In the genomic region with DNA sequence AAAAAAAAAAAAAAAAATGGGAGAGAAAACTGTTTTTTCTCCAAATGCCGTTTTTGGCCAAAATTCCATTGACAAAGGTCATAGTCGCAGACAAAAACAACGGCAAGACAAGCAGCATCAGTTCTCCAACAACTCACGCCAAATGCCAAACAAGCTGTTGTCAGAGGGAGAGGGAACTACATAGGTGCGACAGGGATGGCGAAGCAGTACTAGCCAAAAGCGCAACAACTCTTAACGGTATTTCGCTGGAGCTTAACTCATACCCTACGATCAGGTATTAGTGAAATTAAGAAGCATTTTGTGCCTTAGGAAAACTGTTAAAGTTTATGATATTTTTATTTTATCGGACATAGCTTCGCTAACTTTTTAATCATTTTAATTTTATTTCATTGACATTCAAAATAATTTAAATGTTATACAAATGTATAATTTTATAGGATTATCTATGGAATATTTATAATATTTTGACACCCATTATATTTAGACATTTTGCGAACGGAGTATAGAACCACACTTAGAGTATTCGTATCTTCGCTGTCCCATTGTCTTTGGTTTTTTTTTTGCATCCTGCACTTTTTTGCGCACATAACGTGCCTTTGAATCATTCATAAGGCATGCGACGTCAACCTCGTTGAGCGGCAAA, we compare ENCODE assay signal across 1 fruit fly cellular context.
TF ChIP-seq lines count a peak whose summit lies in the region.

No protein-coding gene starts in this region.

TF ChIP-seq in whole organism, embryonic, 481 proteins besides CTCF, POLR2A, EP300 and RAD21 (continued from another document):
- no peak for TF ChIP-seq Nf-YB (GFP tag; optimal IDR thresholded peaks at IDR 0.05; lab: Kevin White, UChicago)
- TF ChIP-seq slp2 (GFP tag; optimal IDR thresholded peaks at IDR 0.05; lab: Kevin White, UChicago) = no peak
- peak; percentile 65 for TF ChIP-seq nom (GFP tag; optimal IDR thresholded peaks at IDR 0.05; lab: Kevin White, UChicago)
- TF ChIP-seq Mes4 (GFP tag; optimal IDR thresholded peaks at IDR 0.05; lab: Kevin White, UChicago) = no peak
- TF ChIP-seq CG7556 (GFP tag; optimal IDR thresholded peaks at IDR 0.05; lab: Kevin White, UChicago) = peak; percentile 28
- TF ChIP-seq gcm (GFP tag; optimal IDR thresholded peaks at IDR 0.05; lab: Kevin White, UChicago) = no peak
- TF ChIP-seq CG10462 (GFP tag; optimal IDR thresholded peaks at IDR 0.05; lab: Kevin White, UChicago) = no peak
- no peak for TF ChIP-seq tgo (GFP tag; IDR thresholded peaks at IDR 0.05; lab: Robert Waterston, UW)
- TF ChIP-seq CG1832 (GFP tag; optimal IDR thresholded peaks at IDR 0.05; lab: Kevin White, UChicago) = peak; percentile 14
- TF ChIP-seq pb (GFP tag; optimal IDR thresholded peaks at IDR 0.05; lab: Kevin White, UChicago) = no peak
- TF ChIP-seq so (GFP tag; IDR thresholded peaks at IDR 0.05; lab: Robert Waterston, UW) = no peak; the same call in 2 of the 3 replicates
- no peak for TF ChIP-seq CG9797 (GFP tag; optimal IDR thresholded peaks at IDR 0.05; lab: Kevin White, UChicago)
- TF ChIP-seq CG4854 (GFP tag; optimal IDR thresholded peaks at IDR 0.05; lab: Kevin White, UChicago) = no peak
- TF ChIP-seq CG31224 (GFP tag; IDR thresholded peaks at IDR 0.05; lab: Robert Waterston, UW) = no peak
- no peak for TF ChIP-seq CG3726 (GFP tag; IDR thresholded peaks at IDR 0.05; lab: Robert Waterston, UW)
- no peak for TF ChIP-seq Bteb2 (GFP tag; optimal IDR thresholded peaks at IDR 0.05; lab: Kevin White, UChicago)
- TF ChIP-seq Sox100B (GFP tag; optimal IDR thresholded peaks at IDR 0.05; lab: Kevin White, UChicago) = no peak
- TF ChIP-seq CG32772 (GFP tag; IDR thresholded peaks at IDR 0.05; lab: Robert Waterston, UW) = no peak
- TF ChIP-seq Hr51 (GFP tag; optimal IDR thresholded peaks at IDR 0.05; lab: Kevin White, UChicago) = peak in 1 of 2 experiments; percentile 63
- TF ChIP-seq CG15269 (tag; optimal IDR thresholded peaks at IDR 0.05; lab: Kevin White, UChicago) = peak; percentile 32
- no peak for TF ChIP-seq psq (GFP tag; optimal IDR thresholded peaks at IDR 0.05; lab: Kevin White, UChicago)
- TF ChIP-seq bigmax (GFP tag; optimal IDR thresholded peaks at IDR 0.05; lab: Kevin White, UChicago) = no peak
- peak in 1 of 2 experiments; percentile 2 for TF ChIP-seq Hr78 (GFP tag; optimal IDR thresholded peaks at IDR 0.05; lab: Kevin White, UChicago)
- peak; percentile 20 for TF ChIP-seq CG13424 (tag; optimal IDR thresholded peaks at IDR 0.05; lab: Kevin White, UChicago)
- no peak for TF ChIP-seq CHES-1-like (GFP tag; optimal IDR thresholded peaks at IDR 0.05; lab: Kevin White, UChicago)
- TF ChIP-seq CG17612 (GFP tag; IDR thresholded peaks at IDR 0.05; lab: Robert Waterston, UW) = no peak
- TF ChIP-seq chinmo (GFP tag; IDR thresholded peaks at IDR 0.05; lab: Robert Waterston, UW; ENCODE audit: partially characterized antibody) = 0 out of 4 replicates have a peak, but pooled peaks have one; percentile 20
- TF ChIP-seq dmrt11E (tag; optimal IDR thresholded peaks at IDR 0.05; lab: Kevin White, UChicago) = no peak
- TF ChIP-seq trem (tag; optimal IDR thresholded peaks at IDR 0.05; lab: Kevin White, UChicago) = no peak
- TF ChIP-seq CG2678 (tag; optimal IDR thresholded peaks at IDR 0.05; lab: Kevin White, UChicago) = peak; percentile 53
- TF ChIP-seq Med (GFP tag; lab: Kevin White, UChicago) = no peak
- peak; percentile 18 for TF ChIP-seq CoRest (tag; optimal IDR thresholded peaks at IDR 0.05; lab: Kevin White, UChicago)
- TF ChIP-seq CG10147 (GFP tag; optimal IDR thresholded peaks at IDR 0.05; lab: Kevin White, UChicago) = peak; percentile 2
- no peak; the same call in 2 of the 3 replicates for TF ChIP-seq HLH4C (GFP tag; IDR thresholded peaks at IDR 0.05; lab: Robert Waterston, UW; ENCODE audit: partially characterized antibody)
- TF ChIP-seq CG17359 (tag; optimal IDR thresholded peaks at IDR 0.05; lab: Kevin White, UChicago) = peak; percentile 20
- TF ChIP-seq insv (GFP tag; optimal IDR thresholded peaks at IDR 0.05; lab: Kevin White, UChicago) = no peak
- no peak for TF ChIP-seq HHEX (GFP tag; optimal IDR thresholded peaks at IDR 0.05; lab: Kevin White, UChicago)
- TF ChIP-seq CG17361 (GFP tag; IDR thresholded peaks at IDR 0.05; lab: Robert Waterston, UW) = peak; percentile 35; the same call in 1 of the 3 replicates
- no peak for TF ChIP-seq CG5245 (GFP tag; optimal IDR thresholded peaks at IDR 0.05; lab: Kevin White, UChicago)
- TF ChIP-seq Xbp1 (GFP tag; optimal IDR thresholded peaks at IDR 0.05; lab: Kevin White, UChicago) = no peak
- TF ChIP-seq C15 (GFP tag; IDR thresholded peaks at IDR 0.05; lab: Robert Waterston, UW) = no peak
- no peak for TF ChIP-seq Awh (GFP tag; IDR thresholded peaks at IDR 0.05; lab: Robert Waterston, UW)
- TF ChIP-seq chif (GFP tag; optimal IDR thresholded peaks at IDR 0.05; lab: Kevin White, UChicago) = no peak
- TF ChIP-seq Lim3 (GFP tag; IDR thresholded peaks at IDR 0.05; lab: Robert Waterston, UW) = no peak
- TF ChIP-seq B-H1 (GFP tag; IDR thresholded peaks at IDR 0.05; lab: Robert Waterston, UW) = no peak
- no peak for TF ChIP-seq otp (GFP tag; IDR thresholded peaks at IDR 0.05; lab: Robert Waterston, UW)
- peak; percentile 2 for TF ChIP-seq unpg (GFP tag; optimal IDR thresholded peaks at IDR 0.05; lab: Kevin White, UChicago)
- TF ChIP-seq hb (GFP tag; IDR thresholded peaks at IDR 0.05; lab: Robert Waterston, UW; ENCODE audit: partially characterized antibody) = no peak
- TF ChIP-seq oc (tag; optimal IDR thresholded peaks at IDR 0.05; lab: Kevin White, UChicago) = peak; percentile 39
- TF ChIP-seq Doc2 (GFP tag; IDR thresholded peaks at IDR 0.05; lab: Robert Waterston, UW) = no peak
- peak; percentile 14 for TF ChIP-seq Fer1 (GFP tag; optimal IDR thresholded peaks at IDR 0.05; lab: Kevin White, UChicago)
- TF ChIP-seq CG32767 (GFP tag; IDR thresholded peaks at IDR 0.05; lab: Robert Waterston, UW) = no peak
- no peak for TF ChIP-seq CG12104 (GFP tag; optimal IDR thresholded peaks at IDR 0.05; lab: Kevin White, UChicago)
- no peak for TF ChIP-seq sens-2 (GFP tag; IDR thresholded peaks at IDR 0.05; lab: Robert Waterston, UW)
- TF ChIP-seq CG10431 (GFP tag; optimal IDR thresholded peaks at IDR 0.05; lab: Kevin White, UChicago) = no peak
- peak; percentile 10 for TF ChIP-seq CG30403 (GFP tag; optimal IDR thresholded peaks at IDR 0.05; lab: Kevin White, UChicago)
- TF ChIP-seq pum (GFP tag; optimal IDR thresholded peaks at IDR 0.05; lab: Kevin White, UChicago) = no peak
- peak; percentile 18; the same call in 1 of the 2 replicates for TF ChIP-seq stc (GFP tag; IDR thresholded peaks at IDR 0.05; lab: Robert Waterston, UW)
- TF ChIP-seq sc (optimal IDR thresholded peaks at IDR 0.05; lab: Kevin White, UChicago) = no peak
- no peak for TF ChIP-seq sc (GFP tag; optimal IDR thresholded peaks at IDR 0.05; lab: Kevin White, UChicago)
- TF ChIP-seq CG10654 (GFP tag; optimal IDR thresholded peaks at IDR 0.05; lab: Kevin White, UChicago) = no peak
- TF ChIP-seq grau (tag; optimal IDR thresholded peaks at IDR 0.05; lab: Kevin White, UChicago) = peak; percentile 16
- TF ChIP-seq CG11456 (GFP tag; IDR thresholded peaks at IDR 0.05; lab: Robert Waterston, UW) = no peak
- TF ChIP-seq nau (GFP tag; optimal IDR thresholded peaks at IDR 0.05; lab: Kevin White, UChicago) = no peak
- TF ChIP-seq Fer2 (tag; optimal IDR thresholded peaks at IDR 0.05; lab: Kevin White, UChicago) = no peak
- TF ChIP-seq CG32532 (GFP tag; IDR thresholded peaks at IDR 0.05; lab: Robert Waterston, UW) = no peak
- no peak for TF ChIP-seq Usf (GFP tag; optimal IDR thresholded peaks at IDR 0.05; lab: Kevin White, UChicago)
